Worm (Caenorhabditis elegans): ENCODE results near the gene tbc-6.

The tbc-6 gene

DNA sequence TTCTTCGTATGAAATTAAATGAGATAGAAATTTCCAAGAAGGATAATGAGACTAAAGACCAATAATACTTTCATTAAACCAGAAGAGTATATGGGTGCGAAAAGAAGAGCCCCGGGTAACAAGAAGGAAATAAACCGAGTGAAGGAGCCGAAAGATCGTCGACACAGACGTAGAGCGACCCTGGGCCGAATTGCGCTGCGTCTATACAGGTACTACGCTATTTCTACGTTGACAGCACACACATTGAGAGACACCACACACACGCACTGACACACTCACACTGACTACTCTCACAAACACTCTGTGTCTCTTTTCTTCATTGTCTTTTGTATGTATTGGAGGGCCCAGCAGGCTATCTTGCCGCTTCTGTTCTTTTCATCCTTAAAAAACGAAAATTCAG is 10.9 kb downstream of the tbc-6 start (continued):
- TF ChIP-seq nfya-1 (tag; optimal IDR thresholded peaks at IDR 0.05) = peak; percentile 56
- TF ChIP-seq ref-2 (tag; optimal IDR thresholded peaks at IDR 0.05) = peak; percentile 48
- TF ChIP-seq nhr-232 (tag; optimal IDR thresholded peaks at IDR 0.05) = peak; percentile 27
- no peak for TF ChIP-seq pag-3 (tag; optimal IDR thresholded peaks at IDR 0.05; ENCODE audit: borderline replicate concordance)
- no peak for TF ChIP-seq eyg-1 (tag; optimal IDR thresholded peaks at IDR 0.05)
- no peak for TF ChIP-seq mec-3 (tag; optimal IDR thresholded peaks at IDR 0.05; ENCODE audit: borderline replicate concordance)
- peak; percentile 41 for TF ChIP-seq rnt-1 (tag; optimal IDR thresholded peaks at IDR 0.05)
- TF ChIP-seq che-1 (tag; optimal IDR thresholded peaks at IDR 0.05) = peak; percentile 23
- no peak for TF ChIP-seq ttx-3 (tag; optimal IDR thresholded peaks at IDR 0.05)
- peak; percentile 50 for TF ChIP-seq unc-42 (tag; optimal IDR thresholded peaks at IDR 0.05)
- no peak for TF ChIP-seq ztf-16 (tag; optimal IDR thresholded peaks at IDR 0.05)
- TF ChIP-seq ceh-2 (tag; optimal IDR thresholded peaks at IDR 0.05) = peak; percentile 63
- no peak for TF ChIP-seq syd-9 (tag; optimal IDR thresholded peaks at IDR 0.05)
- no peak for TF ChIP-seq ets-4 (tag; optimal IDR thresholded peaks at IDR 0.05)
- no peak for TF ChIP-seq pha-4 (tag; optimal IDR thresholded peaks at IDR 0.05)
- no peak for TF ChIP-seq pat-9 (tag; optimal IDR thresholded peaks at IDR 0.05)
- TF ChIP-seq lin-11 (tag; optimal IDR thresholded peaks at IDR 0.05) = peak; percentile 5
- TF ChIP-seq tbx-2 (tag; optimal IDR thresholded peaks at IDR 0.05) = peak; percentile 82
- peak; percentile 21 for TF ChIP-seq unc-86 (tag; optimal IDR thresholded peaks at IDR 0.05)
- TF ChIP-seq elt-2 (tag; optimal IDR thresholded peaks at IDR 0.05) = peak; percentile 53
- no peak for TF ChIP-seq tbx-7 (tag; optimal IDR thresholded peaks at IDR 0.05)
- no peak for TF ChIP-seq K02D7.2 (tag; optimal IDR thresholded peaks at IDR 0.05)
- no peak for TF ChIP-seq sox-4 (tag; optimal IDR thresholded peaks at IDR 0.05)
- TF ChIP-seq hlh-8 (tag; optimal IDR thresholded peaks at IDR 0.05) = peak; percentile 32
- no peak for TF ChIP-seq ahr-1 (tag; optimal IDR thresholded peaks at IDR 0.05)
- no peak for TF ChIP-seq ceh-6 (GFP tag; optimal IDR thresholded peaks at IDR 0.05)
- TF ChIP-seq ceh-19 (GFP tag; optimal IDR thresholded peaks at IDR 0.05) = peak; percentile 31
- TF ChIP-seq ceh-45 (GFP tag; IDR thresholded peaks at IDR 0.05) = no peak
- no peak for TF ChIP-seq ceh-24 (tag; optimal IDR thresholded peaks at IDR 0.05)
- no peak for TF ChIP-seq pqm-1 (tag; optimal IDR thresholded peaks at IDR 0.05)

DNA sequence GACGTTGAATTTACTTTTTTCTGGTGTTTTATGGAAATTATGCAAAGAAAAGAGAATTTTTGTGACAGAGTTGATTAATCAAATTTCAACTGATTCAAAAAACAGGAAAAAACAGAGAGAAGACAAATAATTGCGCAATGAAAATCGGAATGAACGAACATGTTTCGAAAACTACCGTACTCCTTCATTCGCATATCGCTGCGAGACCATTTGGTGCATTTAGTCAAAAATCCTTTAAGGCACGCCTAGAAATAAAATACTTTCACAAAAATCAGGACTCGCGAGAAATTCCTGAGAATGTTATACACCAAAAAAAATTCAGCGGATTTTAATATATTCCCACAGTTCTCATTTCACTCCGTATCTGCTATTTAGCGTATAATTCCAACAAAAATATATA is 12.1 kb downstream of the tbc-6 start:
- TF ChIP-seq hlh-15 (tag; optimal IDR thresholded peaks at IDR 0.05) = no peak
- no peak for TF ChIP-seq unc-86 (tag; optimal IDR thresholded peaks at IDR 0.05)

DNA sequence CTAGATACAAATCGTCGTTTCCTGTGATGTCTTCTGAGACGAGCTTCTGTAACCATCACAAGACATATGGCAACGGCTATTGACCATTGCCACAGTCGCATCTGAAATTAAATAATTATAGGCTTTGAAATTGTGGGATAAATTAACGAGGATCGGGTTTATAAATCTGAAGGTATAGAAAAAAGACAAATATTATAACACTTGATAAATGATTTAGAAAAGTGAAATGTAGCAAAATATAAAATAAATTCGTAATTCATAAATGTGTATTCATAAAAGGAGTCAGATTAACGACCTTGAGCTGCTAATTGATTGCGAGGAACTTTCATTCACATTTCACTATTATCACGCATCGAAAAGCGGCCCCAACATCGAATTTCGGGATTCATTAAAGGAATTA is 15.7 kb downstream of the tbc-6 start, which contains the start of gene aff-1:
Gene aff-1, minus strand, starts transcription at position 101 of the 400 bp plus-strand sequence.
- no peak for TF ChIP-seq zip-5 (tag; optimal IDR thresholded peaks at IDR 0.05)
- no peak for TF ChIP-seq K09A11.1 (tag; optimal IDR thresholded peaks at IDR 0.05; ENCODE audit: insufficient read depth)
- TF ChIP-seq sox-2 (GFP tag; IDR thresholded peaks at IDR 0.05) = no peak
- TF ChIP-seq unc-3 (GFP tag; conservative IDR thresholded peaks at IDR 0.05) = no peak
- TF ChIP-seq unc-3 (tag; optimal IDR thresholded peaks at IDR 0.05) = no peak
- TF ChIP-seq K02D7.2 (tag; optimal IDR thresholded peaks at IDR 0.05) = no peak
- TF ChIP-seq nhr-11 (tag; optimal IDR thresholded peaks at IDR 0.05) = no peak
- TF ChIP-seq che-1 (tag; optimal IDR thresholded peaks at IDR 0.05) = no peak
- no peak for TF ChIP-seq ceh-31 (tag; optimal IDR thresholded peaks at IDR 0.05)
- no peak for TF ChIP-seq syd-9 (tag; optimal IDR thresholded peaks at IDR 0.05)
- TF ChIP-seq hlh-8 (tag; optimal IDR thresholded peaks at IDR 0.05) = no peak
- no peak for TF ChIP-seq pros-1 (tag; optimal IDR thresholded peaks at IDR 0.05)
- no peak for TF ChIP-seq ref-2 (tag; optimal IDR thresholded peaks at IDR 0.05)
- no peak for TF ChIP-seq ceh-22 (tag; optimal IDR thresholded peaks at IDR 0.05)
- TF ChIP-seq mec-3 (tag; optimal IDR thresholded peaks at IDR 0.05; ENCODE audit: borderline replicate concordance) = no peak
- TF ChIP-seq eyg-1 (tag; optimal IDR thresholded peaks at IDR 0.05) = no peak
- TF ChIP-seq ceh-18 (tag; optimal IDR thresholded peaks at IDR 0.05) = no peak

Measured in whole organism, late embryonic.